Fruit fly (Drosophila melanogaster) whole organism, embryonic: ENCODE data around the gene CG32647.

ENCODE experiments used
- Adf1 ChIP-seq: fragments of 200-800 bp; sonication (Bioruptor generic); IDR thresholded peaks from 2 replicates; pipeline ENCODE4 v1.3.6; 2022; ENCODE audit warnings: missing biosample characterization, missing genetic modification characterization
- Antp ChIP-seq: fragments of 200-800 bp; sonication (Bioruptor generic); optimal IDR thresholded peaks from 3 replicates; lab custom pipeline; 2016; ENCODE audit warnings: missing biosample characterization, missing genetic modification characterization
- C15 ChIP-seq: fragments of 200-800 bp; sonication (Bioruptor generic); IDR thresholded peaks from 3 replicates; pipeline ENCODE4 v1.3.6; 2022; ENCODE audit warnings: missing biosample characterization, missing genetic modification characterization
- CG10147 ChIP-seq: fragments of 200-800 bp; sonication (Bioruptor generic); optimal IDR thresholded peaks from 2 replicates; lab custom pipeline; 2019; ENCODE audit warnings: missing biosample characterization, mild to moderate bottlenecking, missing genetic modification characterization, moderate library complexity
- CG11696 ChIP-seq: fragments of 200-800 bp; sonication (Bioruptor generic); IDR thresholded peaks from 2 replicates; pipeline ENCODE4 v1.3.6; 2022; ENCODE audit warnings: missing biosample characterization, missing genetic modification characterization
- CG12071 ChIP-seq: fragments of 200-800 bp; sonication (Bioruptor generic); optimal IDR thresholded peaks from 3 replicates; lab custom pipeline; 2018; ENCODE audit warnings: missing biosample characterization, mild to moderate bottlenecking, missing genetic modification characterization
- CG13624 ChIP-seq: fragments of 200-800 bp; sonication (Bioruptor generic); optimal IDR thresholded peaks from 2 replicates; lab custom pipeline; 2016; ENCODE audit warnings: missing biosample characterization, missing genetic modification characterization
- CG13894 ChIP-seq: fragments of 200-800 bp; sonication (Bioruptor generic); optimal IDR thresholded peaks from 3 replicates; lab custom pipeline; 2018; ENCODE audit warnings: missing biosample characterization, mild to moderate bottlenecking, missing genetic modification characterization, moderate library complexity
- CG14667 ChIP-seq: fragments of 200-800 bp; sonication (Bioruptor generic); IDR thresholded peaks from 2 replicates; pipeline ENCODE4 v1.3.6; 2022; ENCODE audit warnings: missing biosample characterization, missing genetic modification characterization
- CG15073 ChIP-seq: fragments of 200-800 bp; sonication (Bioruptor generic); optimal IDR thresholded peaks from 2 replicates; lab custom pipeline; 2016; ENCODE audit warnings: missing biosample characterization, missing genetic modification characterization
- CG1603 ChIP-seq: fragments of 200-800 bp; sonication (Bioruptor generic); optimal IDR thresholded peaks from 2 replicates; lab custom pipeline; 2019; ENCODE audit warnings: missing biosample characterization, mild to moderate bottlenecking, missing genetic modification characterization, moderate library complexity
- CG18619 ChIP-seq: fragments of 200-800 bp; sonication (Bioruptor generic); optimal IDR thresholded peaks from 3 replicates; lab custom pipeline; 2017; ENCODE audit warnings: missing biosample characterization, mild to moderate bottlenecking, missing genetic modification characterization
- CG3407 ChIP-seq: fragments of 200-800 bp; sonication (Bioruptor generic); optimal IDR thresholded peaks from 2 replicates; lab custom pipeline; 2018; ENCODE audit warnings: missing biosample characterization, mild to moderate bottlenecking, missing genetic modification characterization
- CG3838 ChIP-seq: fragments of 200-800 bp; sonication (Bioruptor generic); optimal IDR thresholded peaks from 3 replicates; lab custom pipeline; 2016; ENCODE audit warnings: missing biosample characterization, missing genetic modification characterization
- CG42726 ChIP-seq: fragments of 200-800 bp; sonication (Bioruptor generic); IDR thresholded peaks from 2 replicates; pipeline ENCODE4 v1.3.6; 2022; ENCODE audit warnings: missing biosample characterization, missing genetic modification characterization; ENCODE audit not compliant: partially characterized antibody
- CG5180 ChIP-seq: fragments of 200-800 bp; sonication (Bioruptor generic); optimal IDR thresholded peaks from 3 replicates; lab custom pipeline; 2017; ENCODE audit warnings: missing biosample characterization, missing genetic modification characterization, mild to moderate bottlenecking, moderate library complexity, missing genetic modification reagents
- CG5953 ChIP-seq: fragments of 200-800 bp; sonication (Bioruptor generic); IDR thresholded peaks from 2 replicates; pipeline ENCODE4 v1.3.6; 2022; ENCODE audit warnings: missing biosample characterization, missing genetic modification characterization
- CG6791 ChIP-seq: fragments of 200-800 bp; sonication (Bioruptor generic); IDR thresholded peaks from 3 replicates; pipeline ENCODE4 v1.3.6; 2022; ENCODE audit warnings: missing biosample characterization, missing genetic modification characterization; ENCODE audit not compliant: partially characterized antibody
- CG7987 ChIP-seq: fragments of 200-800 bp; sonication (Bioruptor generic); optimal IDR thresholded peaks from 2 replicates; lab custom pipeline; 2018; ENCODE audit warnings: missing biosample characterization, mild to moderate bottlenecking, missing genetic modification characterization, moderate library complexity
- CG8924 ChIP-seq: fragments of 200-800 bp; optimal IDR thresholded peaks from 3 replicates; lab custom pipeline; 2019; ENCODE audit warnings: missing biosample characterization, mild to moderate bottlenecking, missing genetic modification characterization, moderate library complexity
- D19B ChIP-seq: fragments of 200-800 bp; sonication (Bioruptor generic); optimal IDR thresholded peaks from 2 replicates; lab custom pipeline; 2017; ENCODE audit warnings: missing biosample characterization, mild to moderate bottlenecking, missing genetic modification characterization
- Drgx ChIP-seq: fragments of 200-800 bp; sonication (Bioruptor generic); IDR thresholded peaks from 2 replicates; pipeline ENCODE4 v1.3.6; 2022; ENCODE audit warnings: missing biosample characterization, missing genetic modification characterization
- Fer3 ChIP-seq: fragments of 200-800 bp; sonication (Bioruptor generic); optimal IDR thresholded peaks from 2 replicates; lab custom pipeline; 2018; ENCODE audit warnings: missing biosample characterization, mild to moderate bottlenecking, missing genetic modification characterization, moderate library complexity
- Hr3 ChIP-seq: fragments of 200-800 bp; sonication (Bioruptor generic); optimal IDR thresholded peaks from 3 replicates; lab custom pipeline; 2016; ENCODE audit warnings: missing biosample characterization, missing genetic modification characterization
- Optix ChIP-seq: fragments of 200-800 bp; sonication (Bioruptor generic); IDR thresholded peaks from 3 replicates; pipeline ENCODE4 v1.3.6; 2022; ENCODE audit warnings: missing biosample characterization, missing genetic modification characterization
- Trl ChIP-seq, 3 experiments: fragments of >200 bp in 2 of 3; fragments of 200-800 bp in 1 of 3; sonication (Bioruptor generic) in 1 of 3; optimal IDR thresholded peaks; 2 replicates in 1 of 3; 3 replicates in 2 of 3; lab custom pipeline; 2016 to 2017; ENCODE audit warnings: missing biosample characterization in 1 of 3, missing genetic modification characterization in 1 of 3
- aop ChIP-seq: fragments of 200-800 bp; sonication (Bioruptor generic); IDR thresholded peaks from 2 replicates; pipeline ENCODE4 v1.3.6; 2022; ENCODE audit warnings: missing biosample characterization, missing genetic modification characterization
- ash1 ChIP-seq: fragments of 200-800 bp; sonication (Bioruptor generic); optimal IDR thresholded peaks from 2 replicates; lab custom pipeline; 2018; ENCODE audit warnings: missing biosample characterization, mild to moderate bottlenecking, missing genetic modification characterization
- bab2 ChIP-seq: fragments of 200-800 bp; sonication (Bioruptor generic); optimal IDR thresholded peaks from 2 replicates; lab custom pipeline; 2016; ENCODE audit warnings: missing biosample characterization, missing genetic modification characterization
- cad ChIP-seq: fragments of >200 bp; optimal IDR thresholded peaks from 2 replicates; lab custom pipeline; 2017; ENCODE audit warnings: missing biosample characterization, missing genetic modification characterization
- cg ChIP-seq: fragments of 200-800 bp; sonication (Bioruptor generic); optimal IDR thresholded peaks from 3 replicates; lab custom pipeline; 2019; ENCODE audit warnings: missing biosample characterization, mild to moderate bottlenecking, missing genetic modification characterization, moderate library complexity
- chinmo ChIP-seq: fragments of 200-800 bp; sonication (Bioruptor generic); IDR thresholded peaks from 4 replicates; pipeline ENCODE4 v1.3.6; 2022; ENCODE audit warnings: missing biosample characterization, missing genetic modification characterization; ENCODE audit not compliant: partially characterized antibody
- dm ChIP-seq: fragments of 200-800 bp; sonication (Bioruptor generic); optimal IDR thresholded peaks from 3 replicates; lab custom pipeline; 2016; ENCODE audit warnings: missing biosample characterization, missing genetic modification characterization
- emc ChIP-seq: fragments of 200-800 bp; sonication (Bioruptor generic); optimal IDR thresholded peaks from 2 replicates; lab custom pipeline; 2016; ENCODE audit warnings: missing biosample characterization, missing genetic modification characterization
- ewg ChIP-seq: fragments of 200-800 bp; sonication (Bioruptor generic); optimal IDR thresholded peaks from 3 replicates; lab custom pipeline; 2017; ENCODE audit warnings: mild to moderate bottlenecking, missing biosample characterization, missing genetic modification reagents, missing genetic modification characterization
- fd96Cb ChIP-seq: fragments of 200-800 bp; sonication (Bioruptor generic); optimal IDR thresholded peaks from 2 replicates; lab custom pipeline; 2018; ENCODE audit warnings: missing biosample characterization, mild to moderate bottlenecking, missing genetic modification characterization, moderate library complexity
- gro ChIP-seq: fragments of 200-800 bp; sonication (Bioruptor generic); optimal IDR thresholded peaks from 2 replicates; lab custom pipeline; 2016; ENCODE audit warnings: missing biosample characterization, missing genetic modification characterization
- lab ChIP-seq: fragments of 200-800 bp; sonication (Bioruptor generic); optimal IDR thresholded peaks from 3 replicates; lab custom pipeline; 2017; ENCODE audit warnings: missing biosample characterization, missing genetic modification characterization, mild to moderate bottlenecking, moderate library complexity, missing genetic modification reagents
- lbe ChIP-seq: fragments of 200-800 bp; sonication (Bioruptor generic); optimal IDR thresholded peaks from 2 replicates; lab custom pipeline; 2016; ENCODE audit warnings: missing biosample characterization, mild to moderate bottlenecking, missing genetic modification characterization
- lilli ChIP-seq: fragments of 200-800 bp; sonication (Bioruptor generic); optimal IDR thresholded peaks from 3 replicates; lab custom pipeline; 2016; ENCODE audit warnings: missing biosample characterization, missing genetic modification characterization
- mld ChIP-seq: fragments of 200-800 bp; sonication (Bioruptor generic); IDR thresholded peaks from 3 replicates; pipeline ENCODE4 v1.3.6; 2022; ENCODE audit warnings: missing biosample characterization, missing genetic modification characterization; ENCODE audit not compliant: partially characterized antibody
- nom ChIP-seq: fragments of 200-800 bp; sonication (Bioruptor generic); optimal IDR thresholded peaks from 2 replicates; lab custom pipeline; 2017; ENCODE audit warnings: missing biosample characterization, missing genetic modification characterization, mild to moderate bottlenecking, moderate library complexity, missing genetic modification reagents
- p53 ChIP-seq: fragments of 200-800 bp; sonication (Bioruptor generic); optimal IDR thresholded peaks from 2 replicates; lab custom pipeline; 2016; ENCODE audit warnings: missing biosample characterization, missing genetic modification characterization
- pnt ChIP-seq: fragments of 200-800 bp; sonication (Bioruptor generic); optimal IDR thresholded peaks from 3 replicates; lab custom pipeline; 2016; ENCODE audit warnings: missing biosample characterization, missing genetic modification characterization
- shn ChIP-seq: fragments of 200-800 bp; sonication (Bioruptor generic); optimal IDR thresholded peaks from 3 replicates; lab custom pipeline; 2016; ENCODE audit warnings: missing biosample characterization, missing genetic modification characterization
- sob ChIP-seq: fragments of 200-800 bp; sonication (Bioruptor generic); IDR thresholded peaks from 2 replicates; pipeline ENCODE4 v1.3.6; 2022; ENCODE audit warnings: missing biosample characterization, missing genetic modification characterization
- vnd ChIP-seq: fragments of 200-800 bp; sonication (Bioruptor generic); IDR thresholded peaks from 3 replicates; pipeline ENCODE4 v1.3.6; 2022; ENCODE audit warnings: missing biosample characterization, missing genetic modification characterization; ENCODE audit not compliant: partially characterized antibody

The CG32647 gene

dm6 chrX:12742651-12743020 is 42.1 kb downstream of the CG32647 start:
- peak; percentile 95 for TF ChIP-seq CG15073
- TF ChIP-seq Adf1 (GFP tag; lab: Robert Waterston, UW), result peak; percentile 67; the same call in 1 of the 2 replicates
- no peak for TF ChIP-seq pnt (GFP tag; lab: Kevin White, UChicago)

dm6 chrX:12741914-12742650 is 42.7 kb downstream of the CG32647 start, which contains the start of gene Smr:
Gene Smr (minus strand): TSS chrX:12742618.
- no peak for TF ChIP-seq vnd (GFP tag; lab: Robert Waterston, UW)
- no peak for TF ChIP-seq CG5953 (GFP tag; lab: Robert Waterston, UW)
- peak; percentile 99 for TF ChIP-seq CG5180
- TF ChIP-seq CG1603, result peak; percentile 6
- TF ChIP-seq Fer3, result no peak
- TF ChIP-seq bab2 (GFP tag; lab: Kevin White, UChicago), result no peak
- TF ChIP-seq CG18619 (GFP tag; lab: Kevin White, UChicago), result no peak
- TF ChIP-seq CG13624, result no peak
- TF ChIP-seq ash1, result peak; percentile 55
- TF ChIP-seq Antp (GFP tag; lab: Kevin White, UChicago), result no peak
- no peak for TF ChIP-seq CG3838 (GFP tag; lab: Kevin White, UChicago)
- no peak for TF ChIP-seq CG13894 (tag; lab: Kevin White, UChicago)
- no peak for TF ChIP-seq C15 (GFP tag; lab: Robert Waterston, UW)
- no peak for TF ChIP-seq CG14667 (GFP tag; lab: Robert Waterston, UW)
- TF ChIP-seq CG11696, result no peak
- TF ChIP-seq gro, result no peak
- TF ChIP-seq cad (GFP tag; lab: Kevin White, UChicago), result peak; percentile 21
- TF ChIP-seq ewg (GFP tag; lab: Kevin White, UChicago), result no peak
- no peak for TF ChIP-seq dm (GFP tag; lab: Kevin White, UChicago)
- peak; percentile 49 for TF ChIP-seq CG8924 (tag; lab: Kevin White, UChicago)
- TF ChIP-seq CG12071 (GFP tag; lab: Kevin White, UChicago), result no peak
- no peak for TF ChIP-seq fd96Cb (tag; lab: Kevin White, UChicago)
- TF ChIP-seq pnt (GFP tag; lab: Kevin White, UChicago), result no peak
- TF ChIP-seq Optix (GFP tag; lab: Robert Waterston, UW), result no peak
- TF ChIP-seq shn (GFP tag; lab: Kevin White, UChicago), result no peak
- TF ChIP-seq lab (GFP tag; lab: Kevin White, UChicago), result no peak
- no peak for TF ChIP-seq CG10147 (GFP tag; lab: Kevin White, UChicago)
- no peak for TF ChIP-seq lilli (GFP tag; lab: Kevin White, UChicago)
- 0 out of 4 replicates have a peak, but pooled peaks have one; percentile 70 for TF ChIP-seq chinmo (GFP tag; lab: Robert Waterston, UW)
- no peak for TF ChIP-seq lbe (GFP tag; lab: Kevin White, UChicago)
- peak; percentile 78 for TF ChIP-seq CG3407 (GFP tag; lab: Kevin White, UChicago)
- no peak for TF ChIP-seq D19B (GFP tag; lab: Kevin White, UChicago)
- no peak for TF ChIP-seq CG7987 (GFP tag; lab: Kevin White, UChicago)
- TF ChIP-seq Drgx (GFP tag; lab: Robert Waterston, UW), result no peak
- no peak for TF ChIP-seq mld (GFP tag; lab: Robert Waterston, UW)
- no peak for TF ChIP-seq CG6791
- TF ChIP-seq nom (GFP tag; lab: Kevin White, UChicago), result peak; percentile 28
- TF ChIP-seq cg, result peak; percentile 80
- TF ChIP-seq Hr3, result no peak
- TF ChIP-seq aop (GFP tag; lab: Robert Waterston, UW), result no peak
- peak; percentile 93 for TF ChIP-seq Adf1 (GFP tag; lab: Robert Waterston, UW)
- TF ChIP-seq p53 (GFP tag; lab: Kevin White, UChicago), result peak; percentile 6
- TF ChIP-seq Trl (optimal IDR thresholded peaks at IDR 0.05; lab: Kevin White, UChicago), result peak in 1 of 2 experiments; percentile 35
- no peak for TF ChIP-seq Trl (GFP tag; optimal IDR thresholded peaks at IDR 0.05; lab: Kevin White, UChicago)
- TF ChIP-seq emc (GFP tag; lab: Kevin White, UChicago), result no peak
- no peak for TF ChIP-seq CG42726 (GFP tag; lab: Robert Waterston, UW)
- TF ChIP-seq sob, result no peak
